Fruit fly (Drosophila melanogaster): ENCODE results near the gene CG32712.

DNA sequence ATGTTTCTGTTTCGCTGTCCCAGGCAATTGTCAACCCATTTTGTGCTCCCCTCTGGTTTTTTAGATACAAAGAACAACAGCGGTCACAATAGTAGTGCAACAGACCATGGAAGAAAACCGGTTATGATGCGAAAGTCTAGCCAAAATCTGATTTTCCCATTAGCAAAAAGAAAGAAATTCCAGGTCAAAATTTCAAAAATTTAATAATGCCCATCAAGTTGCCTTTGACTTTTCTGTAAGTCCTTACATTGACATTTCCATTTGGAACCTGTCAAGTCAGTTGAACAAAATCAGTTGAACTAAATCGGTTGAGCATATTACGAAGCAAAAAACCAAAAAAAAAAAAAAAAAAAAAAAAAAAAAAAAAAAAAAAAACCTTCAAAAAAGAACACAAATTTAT lies 16.7 kb downstream of the CG32712 start:
- TF ChIP-seq CG8478 (optimal IDR thresholded peaks at IDR 0.05): no peak
- TF ChIP-seq CTCF (optimal IDR thresholded peaks at IDR 0.05): no peak

Measured in S2 (cell line).